Fruit fly (Drosophila melanogaster) whole organism, embryonic: Measurements from ENCODE around the gene CG34298.

Source experiments
- Asciz ChIP-seq: fragments of 200-800 bp; sonication (Bioruptor generic); optimal IDR thresholded peaks from 2 replicates; lab custom pipeline; 2017; ENCODE audit warnings: missing biosample characterization, mild to moderate bottlenecking, missing genetic modification characterization, missing genetic modification reagents
- Blimp-1 ChIP-seq: fragments of 200-800 bp; sonication (Bioruptor generic); optimal IDR thresholded peaks from 3 replicates; lab custom pipeline; 2018; ENCODE audit warnings: missing biosample characterization, missing genetic modification characterization, mild to moderate bottlenecking, moderate library complexity, missing genetic modification reagents
- CG11398 ChIP-seq: fragments of 200-800 bp; sonication (Bioruptor generic); optimal IDR thresholded peaks from 2 replicates; lab custom pipeline; 2016; ENCODE audit warnings: missing biosample characterization, missing genetic modification characterization
- CG11456 ChIP-seq: fragments of 200-800 bp; sonication (Bioruptor generic); IDR thresholded peaks from 3 replicates; pipeline ENCODE4 v1.3.6; 2022; ENCODE audit warnings: missing biosample characterization, missing genetic modification characterization
- CG12104 ChIP-seq: fragments of 200-800 bp; sonication (Bioruptor generic); optimal IDR thresholded peaks from 3 replicates; lab custom pipeline; 2016; ENCODE audit warnings: missing biosample characterization, missing genetic modification characterization
- CG15479 ChIP-seq: fragments of 200-800 bp; sonication (Bioruptor generic); optimal IDR thresholded peaks from 3 replicates; lab custom pipeline; 2019; ENCODE audit warnings: missing biosample characterization, mild to moderate bottlenecking, missing genetic modification characterization, moderate library complexity
- CG1603 ChIP-seq: fragments of 200-800 bp; sonication (Bioruptor generic); optimal IDR thresholded peaks from 2 replicates; lab custom pipeline; 2019; ENCODE audit warnings: missing biosample characterization, mild to moderate bottlenecking, missing genetic modification characterization, moderate library complexity
- CG16813 ChIP-seq: fragments of 200-800 bp; sonication (Bioruptor generic); IDR thresholded peaks from 3 replicates; pipeline ENCODE4 v1.3.6; 2022; ENCODE audit warnings: missing biosample characterization, missing genetic modification characterization; ENCODE audit not compliant: partially characterized antibody
- CG17612 ChIP-seq: fragments of 200-800 bp; sonication (Bioruptor generic); IDR thresholded peaks from 2 replicates; pipeline ENCODE4 v1.3.6; 2022; ENCODE audit warnings: missing biosample characterization, missing genetic modification characterization
- CG18262 ChIP-seq: fragments of 200-800 bp; optimal IDR thresholded peaks from 3 replicates; lab custom pipeline; 2019; ENCODE audit warnings: missing biosample characterization, mild to moderate bottlenecking, missing genetic modification characterization, moderate library complexity
- CG31388 ChIP-seq: fragments of 200-800 bp; sonication (Bioruptor generic); optimal IDR thresholded peaks from 2 replicates; lab custom pipeline; 2016; ENCODE audit warnings: missing biosample characterization, missing genetic modification characterization
- CG32767 ChIP-seq: fragments of 200-800 bp; sonication (Bioruptor generic); IDR thresholded peaks from 2 replicates; pipeline ENCODE4 v1.3.6; 2022; ENCODE audit warnings: missing biosample characterization, missing genetic modification characterization
- CG32772 ChIP-seq: fragments of 200-800 bp; sonication (Bioruptor generic); IDR thresholded peaks from 2 replicates; pipeline ENCODE4 v1.3.6; 2022; ENCODE audit warnings: missing biosample characterization, missing genetic modification characterization
- CG3995 ChIP-seq: fragments of 200-800 bp; sonication (Bioruptor generic); optimal IDR thresholded peaks from 3 replicates; lab custom pipeline; 2016; ENCODE audit warnings: missing biosample characterization, missing genetic modification characterization
- CG42726 ChIP-seq: fragments of 200-800 bp; sonication (Bioruptor generic); IDR thresholded peaks from 2 replicates; pipeline ENCODE4 v1.3.6; 2022; ENCODE audit warnings: missing biosample characterization, missing genetic modification characterization; ENCODE audit not compliant: partially characterized antibody
- CG4282 ChIP-seq: fragments of 200-800 bp; sonication (Bioruptor generic); optimal IDR thresholded peaks from 2 replicates; lab custom pipeline; 2016; ENCODE audit warnings: missing biosample characterization, missing genetic modification characterization
- CG6175 ChIP-seq: fragments of 200-800 bp; sonication (Bioruptor generic); IDR thresholded peaks from 3 replicates; pipeline ENCODE4 v1.3.6; 2022; ENCODE audit warnings: missing biosample characterization, missing genetic modification characterization
- CG6765 ChIP-seq: fragments of 200-800 bp; sonication (Bioruptor generic); optimal IDR thresholded peaks from 3 replicates; lab custom pipeline; 2017; ENCODE audit warnings: missing biosample characterization, mild to moderate bottlenecking, missing genetic modification characterization
- CG6791 ChIP-seq: fragments of 200-800 bp; sonication (Bioruptor generic); IDR thresholded peaks from 3 replicates; pipeline ENCODE4 v1.3.6; 2022; ENCODE audit warnings: missing biosample characterization, missing genetic modification characterization; ENCODE audit not compliant: partially characterized antibody
- CG6854 ChIP-seq: fragments of 200-800 bp; sonication (Bioruptor generic); optimal IDR thresholded peaks from 3 replicates; lab custom pipeline; 2017; ENCODE audit warnings: missing biosample characterization, mild to moderate bottlenecking, missing genetic modification characterization
- CG8290 ChIP-seq, 3 experiments: fragments of 200-800 bp; sonication (Bioruptor generic); optimal IDR thresholded peaks; 2 replicates each; lab custom pipeline; 2016 to 2019; ENCODE audit warnings: missing biosample characterization in 3 of 3, missing genetic modification characterization in 3 of 3, mild to moderate bottlenecking in 2 of 3, moderate library complexity in 1 of 3
- CG8388 ChIP-seq: fragments of 200-800 bp; sonication (Bioruptor generic); optimal IDR thresholded peaks from 2 replicates; lab custom pipeline; 2019; ENCODE audit warnings: missing biosample characterization, mild to moderate bottlenecking, missing genetic modification characterization, moderate library complexity
- CG9727 ChIP-seq: fragments of 200-800 bp; sonication (Bioruptor generic); optimal IDR thresholded peaks from 3 replicates; lab custom pipeline; 2017; ENCODE audit warnings: missing biosample characterization, mild to moderate bottlenecking, missing genetic modification characterization
- E2f1 ChIP-seq: fragments of 200-800 bp; sonication (Bioruptor generic); IDR thresholded peaks from 2 replicates; pipeline ENCODE4 v1.3.6; 2022; ENCODE audit warnings: missing biosample characterization, missing genetic modification characterization
- Ets65A ChIP-seq: fragments of 200-800 bp; sonication (Bioruptor generic); peaks from one replicate; lab custom pipeline; 2016; ENCODE audit warnings: missing biosample characterization, missing genetic modification characterization
- NFAT ChIP-seq: fragments of 200-800 bp; sonication (Bioruptor generic); IDR thresholded peaks from 2 replicates; pipeline ENCODE4 v1.3.6; 2022; ENCODE audit warnings: missing biosample characterization, missing genetic modification characterization
- NK7.1 ChIP-seq: fragments of 200-800 bp; sonication (Bioruptor generic); optimal IDR thresholded peaks from 3 replicates; lab custom pipeline; 2016; ENCODE audit warnings: missing biosample characterization, missing genetic modification characterization
- Nf-YB ChIP-seq: fragments of 200-800 bp; sonication (Bioruptor generic); optimal IDR thresholded peaks from 3 replicates; lab custom pipeline; 2019; ENCODE audit warnings: missing biosample characterization, mild to moderate bottlenecking, missing genetic modification characterization, moderate library complexity
- Scr ChIP-seq: fragments of 200-800 bp; sonication (Bioruptor generic); IDR thresholded peaks from 2 replicates; pipeline ENCODE4 v1.3.6; 2022; ENCODE audit warnings: missing biosample characterization, missing genetic modification characterization; ENCODE audit not compliant: partially characterized antibody
- Sox100B ChIP-seq: fragments of 200-800 bp; sonication (Bioruptor generic); optimal IDR thresholded peaks from 3 replicates; lab custom pipeline; 2018; ENCODE audit warnings: missing biosample characterization, mild to moderate bottlenecking, missing genetic modification characterization
- amos ChIP-seq: fragments of 200-800 bp; sonication (Bioruptor generic); IDR thresholded peaks from 2 replicates; pipeline ENCODE4 v1.3.6; 2022; ENCODE audit warnings: missing biosample characterization, missing genetic modification characterization; ENCODE audit not compliant: partially characterized antibody
- bsh ChIP-seq, 2 experiments: fragments of 200-800 bp; sonication (Bioruptor generic); optimal IDR thresholded peaks; 2 replicates each; lab custom pipeline; 2017 to 2018; ENCODE audit warnings: mild to moderate bottlenecking in 2 of 2, missing biosample characterization in 2 of 2, missing genetic modification characterization in 2 of 2, moderate library complexity in 1 of 2
- chif ChIP-seq, 2 experiments: fragments of 200-800 bp; sonication (Bioruptor generic); optimal IDR thresholded peaks; 3 replicates each; lab custom pipeline; 2016; ENCODE audit warnings: missing biosample characterization in 2 of 2, missing genetic modification characterization in 2 of 2
- chn ChIP-seq: fragments of 200-800 bp; sonication (Bioruptor generic); optimal IDR thresholded peaks from 2 replicates; lab custom pipeline; 2016; ENCODE audit warnings: missing biosample characterization, missing genetic modification characterization
- ci ChIP-seq: fragments of 200-800 bp; sonication (Bioruptor generic); IDR thresholded peaks from 3 replicates; pipeline ENCODE4 v1.3.6; 2022; ENCODE audit warnings: missing biosample characterization, missing genetic modification characterization
- corto ChIP-seq: fragments of 200-800 bp; sonication (Bioruptor generic); optimal IDR thresholded peaks from 2 replicates; lab custom pipeline; 2016; ENCODE audit warnings: missing biosample characterization, mild to moderate bottlenecking, missing genetic modification characterization, moderate library complexity
- dimm ChIP-seq: fragments of 200-800 bp; sonication (Bioruptor generic); IDR thresholded peaks from 2 replicates; pipeline ENCODE4 v1.3.6; 2022; ENCODE audit warnings: missing biosample characterization, missing genetic modification characterization
- exex ChIP-seq: fragments of 200-800 bp; sonication (Bioruptor generic); optimal IDR thresholded peaks from 4 replicates; lab custom pipeline; 2018; ENCODE audit warnings: missing biosample characterization, mild to moderate bottlenecking, missing genetic modification characterization, moderate library complexity
- grn ChIP-seq: fragments of 200-800 bp; sonication (Bioruptor generic); optimal IDR thresholded peaks from 3 replicates; lab custom pipeline; 2017; ENCODE audit warnings: missing biosample characterization, missing genetic modification characterization
- gt ChIP-seq: fragments of 200-800 bp; sonication (Bioruptor generic); IDR thresholded peaks from 2 replicates; pipeline ENCODE4 v1.3.6; 2022; ENCODE audit warnings: missing biosample characterization, missing genetic modification characterization
- ham ChIP-seq: fragments of 200-800 bp; sonication (Bioruptor generic); IDR thresholded peaks from 2 replicates; pipeline ENCODE4 v1.3.6; 2022; ENCODE audit warnings: missing biosample characterization, missing genetic modification characterization
- hkb ChIP-seq, 2 experiments: fragments of 200-800 bp in 1 of 2; fragments of >200 bp in 1 of 2; sonication (Bioruptor generic) in 1 of 2; IDR thresholded peaks in 1 of 2; optimal IDR thresholded peaks in 1 of 2; 2 replicates each; pipeline versions ENCODE4 v1.3.6 to Lab custom; 2017 to 2022; ENCODE audit warnings: missing biosample characterization in 1 of 2, missing genetic modification characterization in 1 of 2
- lov ChIP-seq, 2 experiments: fragments of 200-800 bp in 1 of 2; fragments of >200 bp in 1 of 2; sonication (Bioruptor generic) in 1 of 2; IDR thresholded peaks in 1 of 2; optimal IDR thresholded peaks in 1 of 2; 2 replicates in 1 of 2; 3 replicates in 1 of 2; pipeline versions ENCODE4 v1.3.6 to Lab custom; 2017 to 2022; ENCODE audit warnings: missing biosample characterization in 1 of 2, missing genetic modification characterization in 1 of 2
- ranshi ChIP-seq: fragments of 200-800 bp; sonication (Bioruptor generic); IDR thresholded peaks from 2 replicates; pipeline ENCODE4 v1.3.6; 2022; ENCODE audit warnings: missing biosample characterization, missing genetic modification characterization
- scrt ChIP-seq: fragments of 200-800 bp; sonication (Bioruptor generic); optimal IDR thresholded peaks from 2 replicates; lab custom pipeline; 2018; ENCODE audit warnings: missing biosample characterization, mild to moderate bottlenecking, missing genetic modification characterization, moderate library complexity
- seq ChIP-seq: fragments of 200-800 bp; sonication (Bioruptor generic); IDR thresholded peaks from 2 replicates; pipeline ENCODE4 v1.3.6; 2022; ENCODE audit warnings: missing biosample characterization, missing genetic modification characterization
- unc-4 ChIP-seq: fragments of 200-800 bp; sonication (Bioruptor generic); IDR thresholded peaks from 2 replicates; pipeline ENCODE4 v1.3.6; 2022; ENCODE audit warnings: missing biosample characterization, missing genetic modification characterization; ENCODE audit not compliant: partially characterized antibody

The CG34298 gene

dm6 chr3R:29963102-29963501 is 36.5 kb upstream of the CG34298 start:
- TF ChIP-seq CG3995 (GFP tag; lab: Kevin White, UChicago): no peak
- TF ChIP-seq CG11398 (GFP tag; lab: Kevin White, UChicago): no peak
- peak; percentile 73 for TF ChIP-seq Blimp-1 (GFP tag; lab: Kevin White, UChicago)
- peak; percentile 93 for TF ChIP-seq CG17612 (GFP tag; lab: Robert Waterston, UW)
- TF ChIP-seq CG8290 (GFP tag; optimal IDR thresholded peaks at IDR 0.05; lab: Kevin White, UChicago): peak; percentile 94
- TF ChIP-seq CG8290 (tag; optimal IDR thresholded peaks at IDR 0.05; lab: Kevin White, UChicago): peak; percentile 2 to 74

- TF ChIP-seq Sox100B (GFP tag; lab: Kevin White, UChicago): no peak
- no peak for TF ChIP-seq CG6175 (GFP tag; lab: Robert Waterston, UW)
- TF ChIP-seq CG16813 (GFP tag; lab: Robert Waterston, UW): no peak
- TF ChIP-seq Asciz (GFP tag; lab: Kevin White, UChicago): no peak
- no peak for TF ChIP-seq CG1603
- TF ChIP-seq CG18262 (tag; lab: Kevin White, UChicago): no peak
- TF ChIP-seq ranshi: 0 out of 2 replicates have a peak, but pooled peaks have one; percentile 4
- TF ChIP-seq hkb (optimal IDR thresholded peaks at IDR 0.05; lab: Kevin White, UChicago): no peak
- TF ChIP-seq hkb (GFP tag; IDR thresholded peaks at IDR 0.05; lab: Robert Waterston, UW): no peak
- TF ChIP-seq exex (tag; lab: Kevin White, UChicago): no peak
- 0 out of 3 replicates have a peak, but pooled peaks have one; percentile 14 for TF ChIP-seq ci
- TF ChIP-seq chif (GFP tag; optimal IDR thresholded peaks at IDR 0.05; lab: Kevin White, UChicago): no peak
- peak; percentile 50 for TF ChIP-seq scrt (GFP tag; lab: Kevin White, UChicago)
- TF ChIP-seq amos (GFP tag; lab: Robert Waterston, UW): no peak
- 0 out of 2 replicates have a peak, but pooled peaks have one; percentile 8 for TF ChIP-seq seq
- TF ChIP-seq Ets65A (GFP tag; lab: Kevin White, UChicago): peak; percentile 47
- TF ChIP-seq lov (optimal IDR thresholded peaks at IDR 0.05; lab: Kevin White, UChicago): no peak
- TF ChIP-seq lov (GFP tag; IDR thresholded peaks at IDR 0.05; lab: Robert Waterston, UW): no peak
- no peak for TF ChIP-seq dimm (GFP tag; lab: Robert Waterston, UW)
Observed at dm6 chr3R:29969347-29969746, 30.2 kb upstream of the CG34298 start, which contains the start of gene TkR99D. TkR99D (minus strand) TSS chr3R:29969447.

dm6 chr3R:29978595-29978994 is 21.0 kb upstream of the CG34298 start:
- TF ChIP-seq grn (no peak), NK7.1 (no peak), CG6765 (GFP tag; lab: Kevin White, UChicago) (no peak), NFAT (GFP tag; lab: Robert Waterston, UW) (no peak), CG15479 (GFP tag; lab: Kevin White, UChicago) (no peak), CG32767 (no peak), CG32772 (GFP tag; lab: Robert Waterston, UW) (no peak), bsh (GFP tag; optimal IDR thresholded peaks at IDR 0.05; lab: Kevin White, UChicago) (no peak), CG9727 (GFP tag; lab: Kevin White, UChicago) (no peak), corto (GFP tag; lab: Kevin White, UChicago) (no peak), CG11456 (GFP tag; lab: Robert Waterston, UW) (0 out of 3 replicates have a peak, but pooled peaks have one; percentile 48), Nf-YB (GFP tag; lab: Kevin White, UChicago) (no peak), gt (GFP tag; lab: Robert Waterston, UW) (no peak), CG4282 (no peak), unc-4 (GFP tag; lab: Robert Waterston, UW) (no peak), ham (GFP tag; lab: Robert Waterston, UW) (no peak), Scr (GFP tag; lab: Robert Waterston, UW) (no peak), CG6791 (GFP tag; lab: Robert Waterston, UW) (no peak), CG6854 (no peak), E2f1 (GFP tag; lab: Robert Waterston, UW) (peak; percentile 48; the same call in 1 of the 2 replicates), CG31388 (no peak), chn (GFP tag; lab: Kevin White, UChicago) (no peak), CG12104 (no peak), CG8388 (GFP tag; lab: Kevin White, UChicago) (no peak), CG42726 (GFP tag; lab: Robert Waterston, UW) (no peak)
